Worm (Caenorhabditis elegans) whole organism, L4/young adult: ENCODE data around the gene cutl-27.

ENCODE experiments used
- W03F9.2 ChIP-seq: fragments of 150-350 bp; optimal IDR thresholded peaks from 2 replicates; lab custom pipeline; 2014; ENCODE audit warnings: missing biosample characterization, missing genetic modification characterization
- dao-5 ChIP-seq: sonication (generic microtip); optimal IDR thresholded peaks from 2 replicates; lab custom pipeline; 2016; ENCODE audit warnings: missing genotype, missing genetic modification characterization, moderate library complexity, missing compliant biosample characterization
- him-1 ChIP-seq: sonication (generic microtip); optimal IDR thresholded peaks from 2 replicates; lab custom pipeline; 2016; ENCODE audit warnings: missing genotype, missing genetic modification reagents, missing genetic modification characterization, missing compliant biosample characterization

ce11 chrIV:11928388-11928787 lies 50.0 kb downstream of the cutl-27 start:
- TF ChIP-seq W03F9.2 (no peak), him-1 (tag; lab: Kevin White, UChicago) (no peak), dao-5 (tag; lab: Kevin White, UChicago) (no peak)
